Fruit fly (Drosophila melanogaster): Measurements from ENCODE around the gene Cpr65Ax2.

- TF ChIP-seq Myc (optimal IDR thresholded peaks at IDR 0.05) (no peak), psq (GFP tag; optimal IDR thresholded peaks at IDR 0.05) (no peak), Vsx2 (GFP tag; optimal IDR thresholded peaks at IDR 0.05; ENCODE audit: partially characterized antibody) (no peak), tai (GFP tag; optimal IDR thresholded peaks at IDR 0.05) (no peak), sage (GFP tag; optimal IDR thresholded peaks at IDR 0.05) (no peak), dsf (GFP tag; optimal IDR thresholded peaks at IDR 0.05; ENCODE audit: borderline replicate concordance) (no peak), pan (optimal IDR thresholded peaks at IDR 0.05) (no peak), usp (GFP tag; optimal IDR thresholded peaks at IDR 0.05) (no peak), fru (GFP tag; optimal IDR thresholded peaks at IDR 0.05) (no peak), lola (GFP tag; optimal IDR thresholded peaks at IDR 0.05) (no peak), OdsH (GFP tag; optimal IDR thresholded peaks at IDR 0.05) (no peak), br (GFP tag; optimal IDR thresholded peaks at IDR 0.05) (no peak), h (GFP tag; optimal IDR thresholded peaks at IDR 0.05) (no peak), jim (GFP tag; optimal IDR thresholded peaks at IDR 0.05) (no peak)
These were observed 15.5 kb downstream of the Cpr65Ax2 start, which contains the start of gene Lcp65Ag1 for dm6 chr3L:6135174-6135573.
